Worm (Caenorhabditis elegans): Measurements from ENCODE around the gene ntp-1.
A peak's percentile ranks its signal among the peaks of the same experiment; 100 is the strongest.

ntp-1 gene

ce11 chrIV:7791821-7792446 lies 2.7 kb downstream of the ntp-1 start, which contains the start of gene C33H5.13:
TSS of gene C33H5.13 (minus strand) at chrIV:7792263.
- TF ChIP-seq ztf-11 (tag; optimal IDR thresholded peaks at IDR 0.05) (no peak), pqm-1 (tag; optimal IDR thresholded peaks at IDR 0.05) (peak; percentile 73), pha-4 (tag; optimal IDR thresholded peaks at IDR 0.05) (peak; percentile 49), elt-2 (tag; optimal IDR thresholded peaks at IDR 0.05) (peak; percentile 79), zag-1 (tag; optimal IDR thresholded peaks at IDR 0.05) (no peak), ztf-4 (tag; optimal IDR thresholded peaks at IDR 0.05) (no peak), ceh-28 (tag; optimal IDR thresholded peaks at IDR 0.05) (no peak)

ce11 chrIV:7790801-7791588 lies 3.6 kb downstream of the ntp-1 start, which contains the start of gene rsp-6:
TSS of gene rsp-6 (minus strand) at chrIV:7791229.
- TF ChIP-seq nhr-76 (tag; optimal IDR thresholded peaks at IDR 0.05), result no peak
- TF ChIP-seq ztf-4 (tag; optimal IDR thresholded peaks at IDR 0.05), result no peak
- TF ChIP-seq unc-39 (tag; optimal IDR thresholded peaks at IDR 0.05), result no peak
- peak; percentile 73 for TF ChIP-seq nhr-23 (tag; optimal IDR thresholded peaks at IDR 0.05)
- peak; percentile 44 for TF ChIP-seq pqm-1 (tag; optimal IDR thresholded peaks at IDR 0.05)
- peak; percentile 98 for TF ChIP-seq nfya-1 (tag; optimal IDR thresholded peaks at IDR 0.05; ENCODE audit: insufficient read depth)
- peak; percentile 57 for TF ChIP-seq elt-1 (tag; optimal IDR thresholded peaks at IDR 0.05)
- TF ChIP-seq elt-3 (tag; optimal IDR thresholded peaks at IDR 0.05), result no peak
- TF ChIP-seq ama-1 (optimal IDR thresholded peaks at IDR 0.05), result peak; percentile 75
- peak; percentile 98 for TF ChIP-seq lin-39 (tag; optimal IDR thresholded peaks at IDR 0.05)
- TF ChIP-seq nhr-25 (tag; optimal IDR thresholded peaks at IDR 0.05), result peak; percentile 78
- TF ChIP-seq ZK546.5 (tag; optimal IDR thresholded peaks at IDR 0.05), result no peak
- TF ChIP-seq skn-1 (tag; optimal IDR thresholded peaks at IDR 0.05), result peak; percentile 90
- no peak for TF ChIP-seq zag-1 (tag; optimal IDR thresholded peaks at IDR 0.05)
- TF ChIP-seq nhr-12 (tag; optimal IDR thresholded peaks at IDR 0.05), result no peak
- TF ChIP-seq nhr-237 (tag; optimal IDR thresholded peaks at IDR 0.05), result no peak
- peak; percentile 96 for TF ChIP-seq egl-5 (tag; optimal IDR thresholded peaks at IDR 0.05)
- TF ChIP-seq nhr-28 (tag; optimal IDR thresholded peaks at IDR 0.05), result no peak
- no peak for TF ChIP-seq sea-2 (GFP tag; optimal IDR thresholded peaks at IDR 0.05)
- no peak for TF ChIP-seq ceh-16 (tag; optimal IDR thresholded peaks at IDR 0.05)
- TF ChIP-seq daf-12 (tag; optimal IDR thresholded peaks at IDR 0.05), result no peak
- TF ChIP-seq fkh-10 (GFP tag; optimal IDR thresholded peaks at IDR 0.05), result no peak
- TF ChIP-seq lin-15B (tag; optimal IDR thresholded peaks at IDR 0.05), result peak; percentile 97
- TF ChIP-seq pha-4 (tag; optimal IDR thresholded peaks at IDR 0.05), result peak; percentile 97
- TF ChIP-seq R02D3.7 (tag; optimal IDR thresholded peaks at IDR 0.05), result peak; percentile 68
- peak; percentile 64 for TF ChIP-seq nhr-43 (tag; optimal IDR thresholded peaks at IDR 0.05; ENCODE audit: poor library complexity, severe bottlenecking)
- no peak for TF ChIP-seq mml-1 (tag; optimal IDR thresholded peaks at IDR 0.05)
- peak; percentile 66 for TF ChIP-seq hmg-11 (tag; optimal IDR thresholded peaks at IDR 0.05)
- no peak for TF ChIP-seq tbx-2 (tag; optimal IDR thresholded peaks at IDR 0.05)
- TF ChIP-seq eor-1 (tag; optimal IDR thresholded peaks at IDR 0.05), result no peak
- TF ChIP-seq nhr-11 (tag; optimal IDR thresholded peaks at IDR 0.05), result peak; percentile 28
- peak; percentile 59 for TF ChIP-seq jun-1 (tag; optimal IDR thresholded peaks at IDR 0.05)
- TF ChIP-seq fkh-2 (tag; optimal IDR thresholded peaks at IDR 0.05), result no peak
- peak; percentile 58 for TF ChIP-seq lsy-12 (tag; optimal IDR thresholded peaks at IDR 0.05)
- TF ChIP-seq ceh-9 (tag; optimal IDR thresholded peaks at IDR 0.05), result no peak
- peak; percentile 65 for TF ChIP-seq elt-2 (tag; optimal IDR thresholded peaks at IDR 0.05)
- TF ChIP-seq nhr-77 (tag; optimal IDR thresholded peaks at IDR 0.05), result peak; percentile 4
- TF ChIP-seq egl-27 (tag; optimal IDR thresholded peaks at IDR 0.05), result peak; percentile 9
- peak; percentile 82 for TF ChIP-seq snpc-4 (tag; optimal IDR thresholded peaks at IDR 0.05)
- TF ChIP-seq aly-2 (tag; optimal IDR thresholded peaks at IDR 0.05), result no peak
- peak; percentile 40 for TF ChIP-seq ceh-28 (tag; optimal IDR thresholded peaks at IDR 0.05)
- TF ChIP-seq unc-62 (GFP tag; optimal IDR thresholded peaks at IDR 0.05), result peak; percentile 28
- TF ChIP-seq ztf-11 (tag; optimal IDR thresholded peaks at IDR 0.05), result no peak
- TF ChIP-seq ceh-82 (tag; optimal IDR thresholded peaks at IDR 0.05), result no peak
- no peak for TF ChIP-seq nhr-67 (tag; optimal IDR thresholded peaks at IDR 0.05)
- TF ChIP-seq mdl-1 (tag; optimal IDR thresholded peaks at IDR 0.05), result no peak
